Fruit fly (Drosophila melanogaster): ENCODE measurements around the gene VhaAC45RP.

- TF ChIP-seq CG8159 (tag; optimal IDR thresholded peaks at IDR 0.05) (no peak), EcR (GFP tag; optimal IDR thresholded peaks at IDR 0.05) (no peak), CG4496 (GFP tag; IDR thresholded peaks at IDR 0.05) (no peak), CG8301 (tag; optimal IDR thresholded peaks at IDR 0.05) (no peak), Pif1B (GFP tag; optimal IDR thresholded peaks at IDR 0.05) (no peak), CG10348 (GFP tag; IDR thresholded peaks at IDR 0.05) (no peak)
Measured at dm6 chr3R:30200091-30200698, 34.0 kb upstream of the VhaAC45RP start.

Measured in whole organism, pupa.